Fruit fly (Drosophila melanogaster) whole organism, adult: ENCODE data around the gene Itgbn.
A peak's percentile ranks its signal among the peaks of the same experiment; 100 is the strongest.

ENCODE experiments used
- CG11617 ChIP-seq: fragments of 200-800 bp; sonication (Bioruptor generic); optimal IDR thresholded peaks from 2 replicates; lab custom pipeline; 2017; ENCODE audit warnings: mild to moderate bottlenecking, missing biosample characterization, missing genetic modification reagents, missing genetic modification characterization
- CG12768 ChIP-seq: fragments of 200-800 bp; sonication (Bioruptor generic); optimal IDR thresholded peaks from 2 replicates; lab custom pipeline; 2017; ENCODE audit warnings: missing biosample characterization, missing genetic modification characterization, mild to moderate bottlenecking, moderate library complexity, missing genetic modification reagents
- CG14711 ChIP-seq: fragments of 200-800 bp; sonication (Bioruptor generic); optimal IDR thresholded peaks from 2 replicates; lab custom pipeline; 2018; ENCODE audit warnings: missing biosample characterization, mild to moderate bottlenecking, missing genetic modification characterization, moderate library complexity
- CG1620 ChIP-seq: fragments of 200-800 bp; sonication (Bioruptor generic); optimal IDR thresholded peaks from 2 replicates; lab custom pipeline; 2016; ENCODE audit warnings: missing biosample characterization, missing genetic modification characterization
- CG33017 ChIP-seq: fragments of 200-800 bp; sonication (Bioruptor generic); optimal IDR thresholded peaks from 2 replicates; lab custom pipeline; 2018; ENCODE audit warnings: missing biosample characterization, mild to moderate bottlenecking, missing genetic modification characterization, moderate library complexity
- CG5204 ChIP-seq: fragments of 200-800 bp; sonication (Bioruptor generic); optimal IDR thresholded peaks from 2 replicates; lab custom pipeline; 2016; ENCODE audit warnings: missing biosample characterization, missing genetic modification characterization
- CG7045 ChIP-seq: fragments of 200-800 bp; sonication (Bioruptor generic); optimal IDR thresholded peaks from 2 replicates; lab custom pipeline; 2017; ENCODE audit warnings: missing biosample characterization, mild to moderate bottlenecking, missing genetic modification characterization
- CG7101 ChIP-seq: fragments of 200-800 bp; sonication (Bioruptor generic); optimal IDR thresholded peaks from 2 replicates; lab custom pipeline; 2018; ENCODE audit warnings: missing biosample characterization, mild to moderate bottlenecking, missing genetic modification characterization, moderate library complexity
- Clk ChIP-seq: fragments of 200-800 bp; sonication (Bioruptor generic); optimal IDR thresholded peaks from 2 replicates; lab custom pipeline; 2017; ENCODE audit warnings: missing biosample characterization, missing genetic modification characterization
- Crg-1 ChIP-seq: fragments of 200-800 bp; sonication (Bioruptor generic); optimal IDR thresholded peaks from 2 replicates; lab custom pipeline; 2016; ENCODE audit warnings: missing biosample characterization, missing genetic modification characterization
- Hr96 ChIP-seq: fragments of 200-800 bp; sonication (Bioruptor generic); optimal IDR thresholded peaks from 2 replicates; lab custom pipeline; 2016; ENCODE audit warnings: missing biosample characterization, missing genetic modification characterization
- Mnt ChIP-seq: fragments of 200-800 bp; sonication (Bioruptor generic); optimal IDR thresholded peaks from 2 replicates; lab custom pipeline; 2016; ENCODE audit warnings: missing biosample characterization, mild to moderate bottlenecking, missing genetic modification characterization
- bab1 ChIP-seq: fragments of 200-800 bp; sonication (Bioruptor generic); optimal IDR thresholded peaks from 3 replicates; lab custom pipeline; 2019; ENCODE audit warnings: missing biosample characterization, mild to moderate bottlenecking, missing genetic modification characterization, moderate library complexity
- cic ChIP-seq: fragments of 200-800 bp; sonication (Bioruptor generic); optimal IDR thresholded peaks from 2 replicates; lab custom pipeline; 2017; ENCODE audit warnings: missing biosample characterization, mild to moderate bottlenecking, missing genetic modification characterization, moderate library complexity
- cnc ChIP-seq, 2 experiments: fragments of >200 bp; optimal IDR thresholded peaks; 2 replicates each; lab custom pipeline; 2017
- kay ChIP-seq: fragments of 200-800 bp; sonication (Bioruptor generic); peaks from one replicate; lab custom pipeline; 2016; ENCODE audit warnings: missing biosample characterization, missing genetic modification characterization, borderline replicate concordance
- ovo ChIP-seq: fragments of 200-800 bp; sonication (Bioruptor generic); optimal IDR thresholded peaks from 2 replicates; lab custom pipeline; 2016; ENCODE audit warnings: missing biosample characterization, missing genetic modification characterization
- pad ChIP-seq: fragments of 200-800 bp; sonication (Bioruptor generic); optimal IDR thresholded peaks from 3 replicates; lab custom pipeline; 2017; ENCODE audit warnings: missing biosample characterization, missing genetic modification characterization, mild to moderate bottlenecking, moderate library complexity, missing genetic modification reagents
- tj ChIP-seq: fragments of 200-800 bp; sonication (Bioruptor generic); optimal IDR thresholded peaks from 3 replicates; lab custom pipeline; 2017; ENCODE audit warnings: missing biosample characterization, mild to moderate bottlenecking, missing genetic modification characterization, moderate library complexity
- toe ChIP-seq: fragments of 200-800 bp; sonication (Bioruptor generic); optimal IDR thresholded peaks from 2 replicates; lab custom pipeline; 2016; ENCODE audit warnings: missing biosample characterization, missing genetic modification characterization

The Itgbn gene

dm6 chr2L:21069776-21070175, 16.9 kb downstream of the Itgbn start:
- no peak for TF ChIP-seq CG1620 (GFP tag; lab: Kevin White, UChicago)
- no peak for TF ChIP-seq Hr96
- TF ChIP-seq Crg-1 = no peak
- TF ChIP-seq ovo = no peak
- TF ChIP-seq kay = no peak
- TF ChIP-seq bab1 = no peak
- no peak for TF ChIP-seq CG33017 (tag; lab: Kevin White, UChicago)
- no peak for TF ChIP-seq Mnt
- TF ChIP-seq cic (GFP tag; lab: Kevin White, UChicago) = no peak
- TF ChIP-seq CG14711 (tag; lab: Kevin White, UChicago) = no peak
- no peak for TF ChIP-seq tj (GFP tag; lab: Kevin White, UChicago)

DNA sequence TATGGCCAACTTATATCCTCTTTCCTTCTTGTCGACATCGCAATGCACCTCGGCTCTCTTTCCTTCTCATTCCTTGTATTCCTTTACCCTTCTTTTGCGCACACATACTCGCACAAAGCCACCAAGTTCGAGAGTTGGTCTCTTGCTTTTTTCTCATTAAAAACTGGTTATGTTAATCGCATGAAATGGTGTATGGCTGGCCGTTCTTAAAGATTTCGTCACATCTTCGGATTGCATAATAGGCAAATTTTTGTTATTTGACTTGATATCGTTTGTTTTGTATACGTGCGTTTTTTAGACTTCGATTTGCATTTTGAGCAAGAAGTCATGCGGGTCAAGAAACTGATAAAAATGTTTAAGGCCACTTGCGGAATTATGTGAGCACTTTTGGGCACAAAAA, 18.0 kb downstream of the Itgbn start:
- TF ChIP-seq ovo (no peak), tj (GFP tag; lab: Kevin White, UChicago) (no peak), cic (GFP tag; lab: Kevin White, UChicago) (no peak), cnc (optimal IDR thresholded peaks at IDR 0.05; lab: Kevin White, UChicago) (no peak), CG1620 (GFP tag; lab: Kevin White, UChicago) (no peak), CG12768 (no peak), kay (no peak), bab1 (no peak), Hr96 (no peak), CG33017 (tag; lab: Kevin White, UChicago) (no peak), Clk (GFP tag; lab: Kevin White, UChicago) (no peak), toe (no peak), Crg-1 (no peak), CG5204 (GFP tag; lab: Kevin White, UChicago) (no peak)

DNA sequence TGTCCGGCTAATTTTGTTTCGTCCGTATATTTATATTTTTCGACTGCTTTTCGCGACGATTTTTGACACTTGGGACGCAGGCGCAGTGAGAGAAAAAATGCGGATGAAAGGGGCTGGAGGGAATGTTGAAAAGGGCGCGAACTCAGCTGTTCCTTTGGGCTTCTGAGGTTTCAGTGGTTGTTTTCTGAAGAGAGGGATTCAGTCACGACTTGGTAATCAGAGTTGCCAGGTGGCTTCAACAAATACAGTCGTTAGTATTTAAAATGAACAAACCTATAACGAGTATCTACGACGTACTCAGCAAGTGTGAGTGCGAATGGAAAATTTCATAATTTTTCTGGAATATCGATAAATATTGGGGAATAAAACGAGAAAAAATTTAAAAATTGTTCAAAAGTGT, 18.6 kb downstream of the Itgbn start, which contains the start of gene CG9265:
Gene CG9265 (minus strand): TSS at position 68 of the 400 bp plus-strand sequence.
- TF ChIP-seq CG5204 (GFP tag; lab: Kevin White, UChicago) (peak; percentile 31), CG14711 (tag; lab: Kevin White, UChicago) (peak; percentile 72), CG7045 (no peak), Crg-1 (no peak), Mnt (no peak)

dm6 chr2L:21072389-21072788, 19.6 kb downstream of the Itgbn start:
- TF ChIP-seq bab1 = no peak
- TF ChIP-seq CG14711 (tag; lab: Kevin White, UChicago) = no peak
- TF ChIP-seq tj (GFP tag; lab: Kevin White, UChicago) = no peak
- no peak for TF ChIP-seq Crg-1
- no peak for TF ChIP-seq toe
- no peak for TF ChIP-seq Clk (GFP tag; lab: Kevin White, UChicago)
- TF ChIP-seq CG7045 = no peak
- no peak for TF ChIP-seq Mnt
- TF ChIP-seq kay = no peak
- no peak for TF ChIP-seq CG5204 (GFP tag; lab: Kevin White, UChicago)
- TF ChIP-seq pad (GFP tag; lab: Kevin White, UChicago) = no peak
- no peak for TF ChIP-seq ovo
- no peak for TF ChIP-seq CG33017 (tag; lab: Kevin White, UChicago)

DNA sequence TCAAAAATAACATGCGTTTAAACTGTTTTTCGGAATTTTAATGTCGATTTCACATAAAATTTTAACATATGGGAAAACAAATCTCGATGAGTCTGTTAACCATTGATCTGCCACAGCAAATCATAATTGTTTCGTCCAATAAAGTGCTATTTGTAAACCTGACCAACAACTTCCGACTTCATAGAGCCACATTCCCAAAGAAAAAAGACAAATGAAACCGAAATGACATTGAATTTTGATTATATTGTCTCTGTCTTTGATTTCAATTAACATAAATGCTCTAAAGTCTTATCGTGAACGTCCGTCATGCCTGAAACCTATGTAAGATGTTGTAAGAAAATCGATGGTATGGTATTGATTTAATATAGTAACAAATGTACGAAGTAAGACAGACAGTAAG, 20.5 kb downstream of the Itgbn start:
- TF ChIP-seq CG7101 (tag; lab: Kevin White, UChicago) = no peak
- TF ChIP-seq CG1620 (GFP tag; lab: Kevin White, UChicago) = no peak
- no peak for TF ChIP-seq CG11617 (GFP tag; lab: Kevin White, UChicago)
- no peak for TF ChIP-seq CG5204 (GFP tag; lab: Kevin White, UChicago)
- no peak for TF ChIP-seq kay
- no peak for TF ChIP-seq Clk (GFP tag; lab: Kevin White, UChicago)
- TF ChIP-seq tj (GFP tag; lab: Kevin White, UChicago) = no peak
- no peak for TF ChIP-seq CG7045
- TF ChIP-seq cnc (optimal IDR thresholded peaks at IDR 0.05; lab: Kevin White, UChicago) = no peak

- TF ChIP-seq ovo = no peak
- TF ChIP-seq CG11617 (GFP tag; lab: Kevin White, UChicago) = no peak
- no peak for TF ChIP-seq Mnt
- no peak for TF ChIP-seq kay
- TF ChIP-seq CG14711 (tag; lab: Kevin White, UChicago) = no peak
- TF ChIP-seq CG12768 = no peak
- no peak for TF ChIP-seq bab1
- TF ChIP-seq CG1620 (GFP tag; lab: Kevin White, UChicago) = no peak
- TF ChIP-seq tj (GFP tag; lab: Kevin White, UChicago) = no peak
These were observed 21.0 kb downstream of the Itgbn start for dm6 chr2L:21073818-21074217.

- TF ChIP-seq ovo = no peak
- TF ChIP-seq Crg-1 = no peak
- no peak for TF ChIP-seq CG12768
- no peak for TF ChIP-seq cnc (optimal IDR thresholded peaks at IDR 0.05; lab: Kevin White, UChicago)
- no peak for TF ChIP-seq cic (GFP tag; lab: Kevin White, UChicago)
These were observed 22.3 kb downstream of the Itgbn start, which contains the start of gene tadr for dm6 chr2L:21075105-21075504. Gene tadr, plus strand, starts transcription at chr2L:21075405.

- TF ChIP-seq tj (GFP tag; lab: Kevin White, UChicago) = no peak
- no peak for TF ChIP-seq cnc (optimal IDR thresholded peaks at IDR 0.05; lab: Kevin White, UChicago)
- no peak for TF ChIP-seq CG5204 (GFP tag; lab: Kevin White, UChicago)
- TF ChIP-seq CG12768 = no peak
- no peak for TF ChIP-seq CG14711 (tag; lab: Kevin White, UChicago)
- no peak for TF ChIP-seq Hr96
- no peak for TF ChIP-seq Mnt
- TF ChIP-seq bab1 = no peak
- no peak for TF ChIP-seq CG7045
- TF ChIP-seq CG11617 (GFP tag; lab: Kevin White, UChicago) = no peak
- no peak for TF ChIP-seq CG7101 (tag; lab: Kevin White, UChicago)
- TF ChIP-seq Clk (GFP tag; lab: Kevin White, UChicago) = no peak
- TF ChIP-seq CG33017 (tag; lab: Kevin White, UChicago) = no peak
- TF ChIP-seq ovo = no peak
- TF ChIP-seq CG1620 (GFP tag; lab: Kevin White, UChicago) = no peak
- no peak for TF ChIP-seq Crg-1
- no peak for TF ChIP-seq cic (GFP tag; lab: Kevin White, UChicago)
- no peak for TF ChIP-seq pad (GFP tag; lab: Kevin White, UChicago)
- TF ChIP-seq kay = no peak
These were observed 25.0 kb downstream of the Itgbn start for dm6 chr2L:21077849-21078248.
